Worm (Caenorhabditis elegans): Measurements from ENCODE around the gene F38B6.8.

- TF ChIP-seq egl-27 (tag; optimal IDR thresholded peaks at IDR 0.05) (no peak), mdl-1 (tag; optimal IDR thresholded peaks at IDR 0.05) (no peak), snpc-4 (tag; optimal IDR thresholded peaks at IDR 0.05) (no peak), nhr-28 (tag; optimal IDR thresholded peaks at IDR 0.05) (no peak), nhr-237 (tag; optimal IDR thresholded peaks at IDR 0.05) (no peak), nhr-77 (tag; optimal IDR thresholded peaks at IDR 0.05) (no peak), zag-1 (tag; optimal IDR thresholded peaks at IDR 0.05) (no peak), nhr-76 (tag; optimal IDR thresholded peaks at IDR 0.05) (no peak)
Measured at ce11 chrX:6649573-6649972, 33.0 kb downstream of the F38B6.8 start.

Data from whole organism, L3 larva.